Worm (Caenorhabditis elegans) whole organism, mixed stage, embryonic: ENCODE measurements around the gene C28A5.2.

Source experiments
- cnd-1 ChIP-seq: fragments of 200-800 bp; sonication (Bioruptor generic); optimal IDR thresholded peaks from 2 replicates; lab custom pipeline; 2018; ENCODE audit warnings: mild to moderate bottlenecking, missing genetic modification characterization, missing compliant biosample characterization
- elt-1 ChIP-seq: sonication (generic microtip); optimal IDR thresholded peaks from 2 replicates; lab custom pipeline; 2017; ENCODE audit warnings: missing genetic modification characterization, mild to moderate bottlenecking, missing compliant biosample characterization, antibody characterized with exemption, moderate library complexity, borderline replicate concordance; ENCODE audit not compliant: insufficient read depth
- elt-3 ChIP-seq: fragments of 150-350 bp; optimal IDR thresholded peaks from 2 replicates; lab custom pipeline; 2014; ENCODE audit warnings: missing biosample characterization, missing genetic modification characterization
- lin-13 ChIP-seq: fragments of 150-350 bp; optimal IDR thresholded peaks from 2 replicates; lab custom pipeline; 2014; ENCODE audit warnings: missing biosample characterization, missing genetic modification characterization
- lsy-2 ChIP-seq: fragments of 150-350 bp; optimal IDR thresholded peaks from 2 replicates; lab custom pipeline; 2014; ENCODE audit warnings: missing biosample characterization, missing genetic modification characterization
- mab-5 ChIP-seq: fragments of 150-350 bp; optimal IDR thresholded peaks from 2 replicates; lab custom pipeline; 2014; ENCODE audit warnings: missing biosample characterization, missing genetic modification characterization
- nhr-237 ChIP-seq: fragments of 150-350 bp; optimal IDR thresholded peaks from 2 replicates; lab custom pipeline; 2014; ENCODE audit warnings: missing biosample characterization, missing genetic modification characterization
- nhr-28 ChIP-seq: fragments of 150-350 bp; optimal IDR thresholded peaks from 2 replicates; lab custom pipeline; 2014; ENCODE audit warnings: missing biosample characterization, missing genetic modification characterization
- unc-39 ChIP-seq: fragments of 150-350 bp; optimal IDR thresholded peaks from 2 replicates; lab custom pipeline; 2014; ENCODE audit warnings: missing biosample characterization, missing genetic modification characterization
- unc-62 ChIP-seq: fragments of 150-350 bp; optimal IDR thresholded peaks from 2 replicates; lab custom pipeline; 2014; ENCODE audit warnings: missing biosample characterization, missing genetic modification reagents, missing genetic modification characterization

DNA sequence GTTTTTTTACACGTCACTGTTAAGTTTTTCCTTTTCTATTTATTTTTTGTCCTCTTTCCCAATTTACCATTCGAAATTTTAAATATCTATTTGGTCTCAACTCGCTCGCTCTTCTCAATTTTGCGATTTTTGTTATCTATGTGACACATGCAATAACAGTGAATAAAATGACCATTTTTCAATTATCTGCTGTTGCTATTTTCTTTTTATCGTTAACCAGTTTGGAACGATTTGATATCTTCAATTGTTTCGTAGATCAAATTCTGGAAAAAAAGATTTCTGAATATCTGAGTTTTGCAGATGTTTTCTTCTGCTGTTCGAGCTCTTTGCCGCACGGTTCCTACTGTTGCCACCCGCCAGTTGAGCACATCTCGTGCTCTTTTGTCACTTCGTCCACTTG is 32.2 kb downstream of the C28A5.2 start, which contains the start of gene prdx-3:
- TF ChIP-seq unc-39 (tag; lab: Kevin White, UChicago) (no peak), nhr-28 (tag; lab: Kevin White, UChicago) (no peak), lin-13 (tag; lab: Kevin White, UChicago) (no peak), unc-62 (GFP tag; lab: Kevin White, UChicago) (no peak), lsy-2 (tag; lab: Kevin White, UChicago) (no peak), cnd-1 (tag; lab: Kevin White, UChicago) (no peak), nhr-237 (no peak), elt-3 (tag; lab: Kevin White, UChicago) (no peak), elt-1 (tag; lab: Kevin White, UChicago) (no peak), mab-5 (tag; lab: Kevin White, UChicago) (no peak)
